Worm (Caenorhabditis elegans) whole organism, young adult: ENCODE data around the gene F39H12.3.

Experiments
- C06A6.2 ChIP-seq: fragments of 200-800 bp; sonication (Bioruptor generic); conservative IDR thresholded peaks from 2 replicates; pipeline ENCODE4 v1.3.6; 2022; ENCODE audit warnings: missing genetic modification characterization, missing compliant biosample characterization
- F10E7.11 ChIP-seq: sonication (generic microtip); optimal IDR thresholded peaks from 2 replicates; lab custom pipeline; 2017; ENCODE audit warnings: mild to moderate bottlenecking, missing genetic modification characterization, moderate library complexity, missing compliant biosample characterization
- F55B11.4 ChIP-seq: sonication (generic microtip); optimal IDR thresholded peaks from 2 replicates; lab custom pipeline; 2016; ENCODE audit warnings: missing compliant biosample characterization, missing genetic modification characterization, borderline replicate concordance; ENCODE audit not compliant: insufficient read depth
- K11D2.4 ChIP-seq: fragments of 200-800 bp; sonication (Bioruptor generic); IDR thresholded peaks from 2 replicates; pipeline ENCODE4 v1.3.6; 2022; ENCODE audit warnings: missing genetic modification reagents, missing genetic modification characterization, missing compliant biosample characterization
- Y67H2A.10 ChIP-seq: fragments of 200-800 bp; sonication (Bioruptor generic); conservative IDR thresholded peaks from 2 replicates; pipeline ENCODE4 v1.3.6; 2022; ENCODE audit warnings: missing genetic modification reagents, missing genetic modification characterization, missing compliant biosample characterization
- Y79H2A.3 ChIP-seq: fragments of 200-800 bp; sonication (Bioruptor generic); conservative IDR thresholded peaks from 2 replicates; pipeline ENCODE4 v1.3.6; 2022; ENCODE audit warnings: missing genetic modification reagents, missing genetic modification characterization, missing compliant biosample characterization
- akir-1 ChIP-seq: fragments of 200-800 bp; sonication (Bioruptor generic); optimal IDR thresholded peaks from 2 replicates; lab custom pipeline; 2018; ENCODE audit warnings: mild to moderate bottlenecking, missing genetic modification characterization, moderate library complexity, missing compliant biosample characterization
- ama-1 ChIP-seq, 3 experiments: fragments of 150-350 bp in 1 of 3; sonication (generic microtip) in 2 of 3; optimal IDR thresholded peaks; 2 replicates each; lab custom pipeline; 2014 to 2018; ENCODE audit warnings: missing biosample characterization in 2 of 3, missing genetic modification characterization in 2 of 3, missing genetic modification reagents in 2 of 3
- atf-7 ChIP-seq: sonication (generic microtip); optimal IDR thresholded peaks from 2 replicates; lab custom pipeline; 2017; ENCODE audit warnings: mild to moderate bottlenecking, missing genetic modification characterization, missing compliant biosample characterization
- attf-5 ChIP-seq: fragments of 200-800 bp; sonication (Bioruptor generic); optimal IDR thresholded peaks from 2 replicates; lab custom pipeline; 2018; ENCODE audit warnings: mild to moderate bottlenecking, missing genetic modification characterization, missing compliant biosample characterization
- attf-6 ChIP-seq: fragments of 200-800 bp; sonication (Bioruptor generic); IDR thresholded peaks from 2 replicates; pipeline ENCODE4 v1.3.6; 2022; ENCODE audit warnings: missing genetic modification reagents, missing genetic modification characterization, missing compliant biosample characterization
- bed-2 ChIP-seq: fragments of 200-800 bp; sonication (Bioruptor generic); IDR thresholded peaks from 2 replicates; pipeline ENCODE4 v1.3.6; 2022; ENCODE audit warnings: missing genetic modification reagents, missing genetic modification characterization, missing compliant biosample characterization
- ceh-91 ChIP-seq: fragments of 200-800 bp; sonication (Bioruptor generic); IDR thresholded peaks from 2 replicates; pipeline ENCODE4 v1.3.6; 2022; ENCODE audit warnings: missing genetic modification reagents, missing genetic modification characterization, missing compliant biosample characterization
- die-1 ChIP-seq: sonication (generic microtip); optimal IDR thresholded peaks from 2 replicates; lab custom pipeline; 2016; ENCODE audit warnings: missing genotype, mild to moderate bottlenecking, missing genetic modification characterization, missing compliant biosample characterization
- dpl-1 ChIP-seq: fragments of 150-350 bp; optimal IDR thresholded peaks from 2 replicates; lab custom pipeline; 2014; ENCODE audit warnings: missing biosample characterization, missing genetic modification reagents, missing genetic modification characterization
- fkh-3 ChIP-seq: sonication (generic microtip); optimal IDR thresholded peaks from 2 replicates; lab custom pipeline; 2016; ENCODE audit warnings: mild to moderate bottlenecking, missing genetic modification characterization, missing compliant biosample characterization
- him-1 ChIP-seq: sonication (generic microtip); optimal IDR thresholded peaks from 2 replicates; lab custom pipeline; 2016; ENCODE audit warnings: missing genotype, missing genetic modification reagents, missing genetic modification characterization, missing compliant biosample characterization
- hmg-20 ChIP-seq: fragments of 200-800 bp; sonication (Bioruptor generic); IDR thresholded peaks from 2 replicates; pipeline ENCODE4 v1.3.6; 2022; ENCODE audit warnings: missing genetic modification reagents, missing genetic modification characterization, missing compliant biosample characterization
- hsf-1 ChIP-seq: fragments of 200-800 bp; sonication (Bioruptor generic); IDR thresholded peaks from 2 replicates; pipeline ENCODE4 v1.3.6; 2022; ENCODE audit warnings: missing genetic modification reagents, missing genetic modification characterization, missing compliant biosample characterization
- lin-26 ChIP-seq: fragments of 200-800 bp; sonication (Bioruptor generic); IDR thresholded peaks from 2 replicates; pipeline ENCODE4 v1.3.6; 2022; ENCODE audit warnings: missing genetic modification reagents, missing genetic modification characterization, missing compliant biosample characterization
- lin-40 ChIP-seq: sonication (generic microtip); optimal IDR thresholded peaks from 2 replicates; lab custom pipeline; 2016; ENCODE audit warnings: missing genetic modification characterization, mild to moderate bottlenecking, missing compliant biosample characterization, missing genotype, missing genetic modification reagents
- lsy-27 ChIP-seq: sonication (generic microtip); optimal IDR thresholded peaks from 2 replicates; lab custom pipeline; 2017; ENCODE audit warnings: missing genetic modification characterization, mild to moderate bottlenecking, missing compliant biosample characterization, antibody characterized with exemption, missing genotype, borderline replicate concordance; ENCODE audit not compliant: insufficient read depth
- madf-10 ChIP-seq: sonication (generic microtip); optimal IDR thresholded peaks from 2 replicates; lab custom pipeline; 2016; ENCODE audit warnings: mild to moderate bottlenecking, missing genetic modification characterization, missing compliant biosample characterization
- madf-8 ChIP-seq: fragments of 200-800 bp; sonication (Bioruptor generic); conservative IDR thresholded peaks from 2 replicates; pipeline ENCODE4 v1.3.6; 2022; ENCODE audit warnings: missing genetic modification reagents, missing genetic modification characterization, missing compliant biosample characterization
- mes-4 ChIP-seq: sonication (generic microtip); optimal IDR thresholded peaks from 2 replicates; lab custom pipeline; 2016; ENCODE audit warnings: missing genotype, missing genetic modification characterization, missing compliant biosample characterization
- mxl-1 ChIP-seq: sonication (generic microtip); optimal IDR thresholded peaks from 2 replicates; lab custom pipeline; 2016; ENCODE audit warnings: missing genetic modification characterization, missing compliant biosample characterization
- nfya-1 ChIP-seq: sonication (generic microtip); optimal IDR thresholded peaks from 2 replicates; lab custom pipeline; 2017; ENCODE audit warnings: antibody characterized with exemption, missing compliant biosample characterization, missing genetic modification characterization, borderline replicate concordance; ENCODE audit not compliant: insufficient read depth
- nfyb-1 ChIP-seq: fragments of 200-800 bp; sonication (Bioruptor generic); IDR thresholded peaks from 2 replicates; pipeline ENCODE4 v1.3.6; 2022; ENCODE audit warnings: missing genetic modification reagents, missing genetic modification characterization, missing compliant biosample characterization
- rcor-1 ChIP-seq: fragments of 200-800 bp; sonication (Bioruptor generic); IDR thresholded peaks from 2 replicates; pipeline ENCODE4 v1.3.6; 2022; ENCODE audit warnings: missing genetic modification reagents, missing genetic modification characterization, missing compliant biosample characterization
- rec-8 ChIP-seq, 2 experiments: sonication (generic microtip); optimal IDR thresholded peaks; 2 replicates each; lab custom pipeline; 2016; ENCODE audit warnings: mild to moderate bottlenecking in 2 of 2, missing genetic modification characterization in 2 of 2, missing genetic modification reagents in 2 of 2, missing genotype in 2 of 2, missing biosample characterization in 1 of 2, missing compliant biosample characterization in 1 of 2, moderate library complexity in 1 of 2
- sea-2 ChIP-seq: fragments of 200-800 bp; sonication (Bioruptor generic); IDR thresholded peaks from 2 replicates; pipeline ENCODE4 v1.3.6; 2022; ENCODE audit warnings: missing genetic modification characterization, missing compliant biosample characterization
- snpc-1.1 ChIP-seq: sonication (generic microtip); optimal IDR thresholded peaks from 2 replicates; lab custom pipeline; 2017; ENCODE audit warnings: missing genetic modification characterization, mild to moderate bottlenecking, missing compliant biosample characterization, antibody characterized with exemption, moderate library complexity, missing genotype, missing genetic modification reagents; ENCODE audit not compliant: insufficient read depth
- somi-1 ChIP-seq: fragments of 200-800 bp; sonication (Bioruptor generic); optimal IDR thresholded peaks from 2 replicates; lab custom pipeline; 2018; ENCODE audit warnings: mild to moderate bottlenecking, missing genetic modification characterization, missing compliant biosample characterization
- tbp1 ChIP-seq: fragments of 200-800 bp; sonication (Bioruptor generic); optimal IDR thresholded peaks from 2 replicates; lab custom pipeline; 2018; ENCODE audit warnings: mild to moderate bottlenecking, missing genetic modification characterization, missing compliant biosample characterization
- tbx-9 ChIP-seq: sonication (generic microtip); optimal IDR thresholded peaks from 2 replicates; lab custom pipeline; 2016; ENCODE audit warnings: borderline replicate concordance, missing genetic modification characterization, inconsistent platforms, missing compliant biosample characterization
- unc-130 ChIP-seq: sonication (generic microtip); optimal IDR thresholded peaks from 2 replicates; lab custom pipeline; 2016; ENCODE audit warnings: missing genetic modification reagents, missing genetic modification characterization, missing compliant biosample characterization
- unc-62 ChIP-seq: fragments of 150-350 bp; optimal IDR thresholded peaks from 2 replicates; lab custom pipeline; 2014; ENCODE audit warnings: missing biosample characterization, missing genetic modification reagents, missing genetic modification characterization
- zfh-2 ChIP-seq: fragments of 200-800 bp; sonication (Bioruptor generic); conservative IDR thresholded peaks from 2 replicates; pipeline ENCODE4 v1.3.6; 2022; ENCODE audit warnings: missing genetic modification reagents, missing genetic modification characterization, missing compliant biosample characterization
- ztf-26 ChIP-seq: sonication (generic microtip); optimal IDR thresholded peaks from 2 replicates; lab custom pipeline; 2017; ENCODE audit warnings: missing genetic modification characterization, missing compliant biosample characterization
- ztf-6 ChIP-seq: fragments of 200-800 bp; sonication (Bioruptor generic); IDR thresholded peaks from 2 replicates; pipeline ENCODE4 v1.3.6; 2022; ENCODE audit warnings: missing genetic modification reagents, missing genetic modification characterization, missing compliant biosample characterization

Gene F39H12.3

DNA sequence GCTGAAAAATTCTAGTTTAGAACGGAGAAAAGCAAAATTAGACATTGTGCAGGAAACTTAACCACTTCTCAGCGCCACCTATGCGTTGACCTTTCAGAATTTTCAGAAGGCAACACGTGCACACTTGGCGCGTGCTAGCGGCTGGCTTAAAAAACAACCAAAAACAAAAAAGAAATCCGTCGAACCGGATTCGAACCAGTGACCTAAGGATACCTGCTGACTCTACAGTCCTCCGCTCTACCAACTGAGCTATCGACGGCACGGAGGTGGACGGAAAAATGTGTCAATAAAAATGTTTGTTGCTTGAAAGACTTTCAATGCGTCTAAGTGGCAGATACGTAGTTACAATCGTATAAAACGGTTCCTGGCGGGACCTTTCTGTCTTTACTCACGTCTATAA is 23.9 kb upstream of the F39H12.3 start (continued):
- TF ChIP-seq hsf-1 (no peak), ceh-91 (GFP tag; lab: Robert Waterston, UW) (no peak), tbp1 (GFP tag; lab: Kevin White, UChicago) (peak; percentile 87), him-1 (tag; lab: Kevin White, UChicago) (peak; percentile 31), ztf-6 (GFP tag; lab: Robert Waterston, UW) (no peak), dpl-1 (no peak), mes-4 (tag; lab: Kevin White, UChicago) (no peak), madf-10 (no peak), unc-130 (GFP tag; lab: Kevin White, UChicago) (no peak), Y67H2A.10 (GFP tag; lab: Robert Waterston, UW) (no peak), zfh-2 (no peak)

DNA sequence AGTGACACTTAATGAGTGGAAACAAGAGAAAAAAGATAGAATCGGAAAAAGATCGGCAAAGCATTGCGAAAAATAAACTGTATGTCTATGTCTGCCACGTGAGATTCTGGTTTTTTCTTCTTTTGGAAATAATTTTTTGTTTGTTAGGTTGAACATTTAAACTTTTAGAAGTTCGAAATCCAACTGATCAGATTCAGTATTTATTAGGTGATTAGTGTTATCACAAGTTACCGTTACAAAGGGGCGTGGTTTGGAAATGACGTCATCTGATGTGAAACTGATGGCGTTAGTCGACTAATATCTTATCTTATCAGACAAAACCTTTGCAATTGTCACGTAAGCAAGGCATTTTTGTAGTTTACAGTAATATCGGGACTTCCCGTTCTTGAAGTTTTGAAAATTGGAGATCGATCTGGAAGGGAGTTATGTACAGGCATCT is 23.0 kb upstream of the F39H12.3 start:
- TF ChIP-seq zfh-2 (no peak), C06A6.2 (GFP tag; lab: Robert Waterston, UW) (0 out of 2 replicates have a peak, but pooled peaks have one; percentile 40), unc-62 (no peak), lin-26 (GFP tag; lab: Robert Waterston, UW) (peak; percentile 72; the same call in 1 of the 2 replicates), akir-1 (GFP tag; lab: Kevin White, UChicago) (no peak), ztf-26 (peak; percentile 84), somi-1 (GFP tag; lab: Kevin White, UChicago) (peak; percentile 53), lin-40 (tag; lab: Kevin White, UChicago) (peak; percentile 80), atf-7 (peak; percentile 90), unc-130 (GFP tag; lab: Kevin White, UChicago) (no peak), die-1 (tag; lab: Kevin White, UChicago) (peak; percentile 31), Y79H2A.3 (no peak), madf-8 (GFP tag; lab: Robert Waterston, UW) (no peak)

DNA sequence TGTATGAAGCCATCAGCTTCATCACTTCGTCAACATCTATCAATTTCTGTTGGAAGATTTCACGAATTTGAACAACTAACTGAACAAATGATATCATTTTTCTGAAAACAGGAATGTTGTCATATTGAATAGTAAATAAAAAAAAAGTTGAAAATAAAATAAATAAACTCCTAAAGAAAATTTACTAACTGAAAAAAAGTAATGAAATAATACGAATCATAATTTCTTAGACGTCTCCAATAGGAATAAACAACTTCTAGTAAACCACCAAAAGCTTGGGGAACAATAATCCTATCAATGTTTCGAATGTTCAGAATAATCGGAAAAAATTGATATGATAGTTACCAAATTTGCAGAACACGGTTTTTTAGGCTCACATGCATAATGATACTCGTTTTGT is 22.2 kb upstream of the F39H12.3 start, which contains the start of gene cdo-1:
TSS of gene cdo-1 (minus strand) at position 101 of the 400 bp plus-strand sequence.
- no peak for TF ChIP-seq nfyb-1 (GFP tag; lab: Robert Waterston, UW)
- TF ChIP-seq hmg-20 (GFP tag; lab: Robert Waterston, UW): no peak
- no peak for TF ChIP-seq attf-6 (GFP tag; lab: Robert Waterston, UW)
- no peak for TF ChIP-seq dpl-1
- TF ChIP-seq mxl-1 (tag; lab: Kevin White, UChicago): no peak
- TF ChIP-seq Y67H2A.10 (GFP tag; lab: Robert Waterston, UW): no peak
- no peak for TF ChIP-seq ama-1 (optimal IDR thresholded peaks at IDR 0.05; lab: Kevin White, UChicago)
- TF ChIP-seq ama-1 (GFP tag; optimal IDR thresholded peaks at IDR 0.05; lab: Kevin White, UChicago): no peak
- no peak for TF ChIP-seq attf-5 (GFP tag; lab: Kevin White, UChicago)
- TF ChIP-seq him-1 (tag; lab: Kevin White, UChicago): no peak
- no peak for TF ChIP-seq fkh-3 (tag; lab: Kevin White, UChicago)
- TF ChIP-seq nfya-1: no peak
- TF ChIP-seq snpc-1.1 (tag; lab: Kevin White, UChicago): no peak
- no peak for TF ChIP-seq F55B11.4 (tag; lab: Kevin White, UChicago)
- no peak for TF ChIP-seq K11D2.4 (GFP tag; lab: Robert Waterston, UW)
- TF ChIP-seq sea-2 (GFP tag; lab: Robert Waterston, UW): no peak

DNA sequence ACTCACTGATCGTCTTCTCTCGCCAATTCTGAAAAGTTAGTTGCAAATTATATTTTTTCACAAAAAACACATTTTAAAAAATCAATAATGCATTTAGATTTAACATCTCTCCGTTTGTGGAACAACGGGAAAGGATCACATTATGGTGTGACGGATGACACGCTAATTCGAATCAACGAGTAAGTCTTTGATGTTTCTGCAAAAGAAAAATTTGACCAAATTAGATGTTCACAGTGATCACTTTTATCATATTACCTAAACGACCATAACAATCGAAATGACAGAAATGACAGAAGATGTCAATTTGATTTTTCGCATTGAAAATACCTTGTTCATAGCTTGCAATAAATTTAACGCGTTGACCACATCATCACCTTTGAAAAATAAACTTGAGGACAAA is 20.1 kb upstream of the F39H12.3 start:
- TF ChIP-seq lsy-27 (tag; lab: Kevin White, UChicago) (no peak), rec-8 (tag; optimal IDR thresholded peaks at IDR 0.05; lab: Kevin White, UChicago) (no peak), somi-1 (GFP tag; lab: Kevin White, UChicago) (no peak), F10E7.11 (no peak), him-1 (tag; lab: Kevin White, UChicago) (no peak), bed-2 (GFP tag; lab: Robert Waterston, UW) (no peak), unc-130 (GFP tag; lab: Kevin White, UChicago) (no peak), rcor-1 (GFP tag; lab: Robert Waterston, UW) (no peak), tbx-9 (no peak)
